Worm (Caenorhabditis elegans) whole organism, midembryonic: Measurements from ENCODE around the gene iglr-1.
"Not testable (repeated sequence)": the region's sequence is repeated elsewhere in the genome, so short reads cannot be mapped to it uniquely, and the experiment has no call there.

ENCODE experiments used
- T22C8.4 ChIP-seq: fragments of 200-800 bp; sonication (Bioruptor generic); IDR thresholded peaks from 2 replicates; pipeline ENCODE4 v1.3.6; 2022; ENCODE audit warnings: missing genetic modification characterization, missing compliant biosample characterization
- cog-1 ChIP-seq: sonication (generic microtip); optimal IDR thresholded peaks from 2 replicates; lab custom pipeline; 2016; ENCODE audit warnings: missing genetic modification characterization, missing compliant biosample characterization
- flt-1 ChIP-seq: fragments of 200-800 bp; sonication (Bioruptor generic); IDR thresholded peaks from 2 replicates; pipeline ENCODE4 v1.3.6; 2022; ENCODE audit warnings: missing genetic modification characterization, missing compliant biosample characterization
- klf-2 ChIP-seq: fragments of 200-800 bp; sonication (Bioruptor generic); conservative IDR thresholded peaks from 2 replicates; pipeline ENCODE4 v1.3.6; 2022; ENCODE audit warnings: missing genetic modification reagents, missing genetic modification characterization, missing compliant biosample characterization
- med-1 ChIP-seq: sonication (generic microtip); optimal IDR thresholded peaks from 2 replicates; lab custom pipeline; 2017; ENCODE audit warnings: missing genetic modification characterization, mild to moderate bottlenecking, missing compliant biosample characterization, antibody characterized with exemption, missing genetic modification reagents; ENCODE audit not compliant: insufficient read depth
- ref-1 ChIP-seq: fragments of 200-800 bp; sonication (Bioruptor generic); conservative IDR thresholded peaks from 2 replicates; pipeline ENCODE4 v1.3.6; 2022; ENCODE audit warnings: missing genetic modification reagents, missing genetic modification characterization, missing compliant biosample characterization
- tab-1 ChIP-seq: fragments of 200-800 bp; sonication (Bioruptor generic); IDR thresholded peaks from 2 replicates; pipeline ENCODE4 v1.3.6; 2022; ENCODE audit warnings: missing genetic modification characterization, missing compliant biosample characterization
- ztf-23 ChIP-seq: fragments of 200-800 bp; sonication (Bioruptor generic); IDR thresholded peaks from 2 replicates; pipeline ENCODE4 v1.3.6; 2022; ENCODE audit warnings: missing genetic modification reagents, missing genetic modification characterization, missing compliant biosample characterization
- ztf-29 ChIP-seq: fragments of 200-800 bp; sonication (Bioruptor generic); IDR thresholded peaks from 2 replicates; pipeline ENCODE4 v1.3.6; 2022; ENCODE audit warnings: missing genetic modification reagents, missing genetic modification characterization, missing compliant biosample characterization

iglr-1 gene

DNA sequence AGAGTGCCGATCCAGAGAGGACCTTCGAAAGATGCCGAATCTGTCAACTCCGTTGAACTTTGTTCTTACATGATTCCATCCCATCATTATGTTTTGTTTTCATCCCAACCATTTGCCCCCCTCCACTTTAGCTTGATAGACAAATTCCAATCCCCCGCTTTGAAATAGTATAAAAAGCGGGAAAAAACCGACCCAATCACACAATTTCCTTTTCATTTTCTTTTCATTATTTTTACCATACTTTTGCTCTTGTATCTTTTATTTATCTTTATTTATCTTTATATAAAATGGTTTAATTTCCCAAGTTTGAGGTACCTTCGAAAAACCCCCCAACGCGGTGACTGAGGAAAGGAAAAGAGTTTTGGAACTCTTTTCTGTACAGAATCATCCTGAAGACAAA is 24.7 kb downstream of the iglr-1 start, which contains the start of gene F20D1.22:
F20D1.22 (plus strand) TSS at position 301 of the 400 bp plus-strand sequence.
- not testable (repeated sequence) for TF ChIP-seq ztf-23; cog-1 (tag; lab: Kevin White, UChicago); T22C8.4 (GFP tag; lab: Robert Waterston, UW)

ce11 chrX:14965761-14966160 is 25.4 kb downstream of the iglr-1 start, which contains the start of gene F45B8.5:
F45B8.5 (plus strand) TSS chrX:14966061.
- TF ChIP-seq ref-1 (GFP tag; lab: Robert Waterston, UW): no peak
- TF ChIP-seq ztf-23: no peak
- TF ChIP-seq cog-1 (tag; lab: Kevin White, UChicago): no peak
- TF ChIP-seq tab-1 (GFP tag; lab: Robert Waterston, UW): no peak
- no peak for TF ChIP-seq klf-2
- TF ChIP-seq med-1 (GFP tag; lab: Kevin White, UChicago): no peak
- no peak for TF ChIP-seq flt-1
- TF ChIP-seq ztf-29 (GFP tag; lab: Robert Waterston, UW): no peak
- TF ChIP-seq T22C8.4 (GFP tag; lab: Robert Waterston, UW): no peak

DNA sequence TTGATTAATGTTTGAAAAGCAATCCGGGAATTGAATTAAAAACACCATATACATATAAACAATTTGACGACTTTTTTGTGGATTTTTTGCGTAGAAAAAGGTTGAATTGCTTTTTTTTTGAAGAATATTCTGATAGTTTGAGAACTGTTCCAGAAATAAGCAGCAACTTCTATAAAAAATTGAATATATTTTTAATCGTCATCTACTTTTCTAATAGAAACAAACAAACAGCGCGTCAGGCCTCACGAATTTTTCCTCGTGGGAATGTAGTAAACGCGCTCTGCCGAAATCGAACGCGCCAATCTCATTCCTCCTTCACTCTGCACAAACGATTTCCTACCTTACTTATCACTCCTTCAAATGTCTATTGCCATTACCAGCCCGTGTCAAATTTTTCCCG is 26.9 kb downstream of the iglr-1 start, which contains the start of gene rgs-11:
rgs-11 (plus strand) TSS at position 301 of the 400 bp plus-strand sequence.
- TF ChIP-seq ztf-29 (GFP tag; lab: Robert Waterston, UW) (no peak), tab-1 (GFP tag; lab: Robert Waterston, UW) (no peak), klf-2 (no peak), med-1 (GFP tag; lab: Kevin White, UChicago) (no peak), cog-1 (tag; lab: Kevin White, UChicago) (no peak), ref-1 (GFP tag; lab: Robert Waterston, UW) (no peak)

ce11 chrX:14962456-14962855 is 28.7 kb downstream of the iglr-1 start, which contains the start of gene rgs-10:
rgs-10 (plus strand) TSS chrX:14962756.
- no peak for TF ChIP-seq klf-2
- no peak for TF ChIP-seq ztf-23
- no peak for TF ChIP-seq ztf-29 (GFP tag; lab: Robert Waterston, UW)
- no peak for TF ChIP-seq tab-1 (GFP tag; lab: Robert Waterston, UW)

- no peak for TF ChIP-seq ref-1 (GFP tag; lab: Robert Waterston, UW)
- TF ChIP-seq klf-2: no peak
- TF ChIP-seq T22C8.4 (GFP tag; lab: Robert Waterston, UW): no peak
- no peak for TF ChIP-seq cog-1 (tag; lab: Kevin White, UChicago)
- TF ChIP-seq ztf-23: no peak
- TF ChIP-seq flt-1: no peak
- TF ChIP-seq med-1 (GFP tag; lab: Kevin White, UChicago): no peak
- no peak for TF ChIP-seq tab-1 (GFP tag; lab: Robert Waterston, UW)
- TF ChIP-seq ztf-29 (GFP tag; lab: Robert Waterston, UW): no peak
These were observed 29.7 kb downstream of the iglr-1 start, which contains the start of gene idpp-3 for ce11 chrX:14961471-14961870. idpp-3 (minus strand) TSS chrX:14961571.

DNA sequence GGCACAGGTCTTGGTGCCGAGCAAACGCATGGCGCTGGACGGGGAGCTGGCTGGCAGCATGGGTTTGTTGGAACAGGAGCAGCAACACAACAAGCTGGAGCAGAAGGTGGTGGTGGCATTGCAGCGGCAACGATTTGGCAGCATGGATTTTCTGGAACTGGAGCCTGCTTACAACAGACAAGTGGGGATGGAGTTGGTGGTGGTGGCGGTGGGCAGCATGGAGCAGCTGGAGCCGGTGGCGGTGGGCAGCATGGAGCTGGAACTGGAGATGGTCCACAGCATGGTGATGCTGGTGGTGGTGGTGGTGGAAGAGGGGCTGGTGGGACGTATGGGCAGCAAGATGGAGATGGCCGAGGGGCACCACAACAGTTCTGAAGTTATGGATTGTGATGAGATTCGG is 30.3 kb downstream of the iglr-1 start:
- TF ChIP-seq cog-1 (tag; lab: Kevin White, UChicago) (no peak), ztf-29 (GFP tag; lab: Robert Waterston, UW) (no peak), klf-2 (no peak), ref-1 (GFP tag; lab: Robert Waterston, UW) (no peak), ztf-23 (no peak), tab-1 (GFP tag; lab: Robert Waterston, UW) (no peak; the same call in 1 of the 2 replicates), flt-1 (no peak), T22C8.4 (GFP tag; lab: Robert Waterston, UW) (no peak), med-1 (GFP tag; lab: Kevin White, UChicago) (no peak)

DNA sequence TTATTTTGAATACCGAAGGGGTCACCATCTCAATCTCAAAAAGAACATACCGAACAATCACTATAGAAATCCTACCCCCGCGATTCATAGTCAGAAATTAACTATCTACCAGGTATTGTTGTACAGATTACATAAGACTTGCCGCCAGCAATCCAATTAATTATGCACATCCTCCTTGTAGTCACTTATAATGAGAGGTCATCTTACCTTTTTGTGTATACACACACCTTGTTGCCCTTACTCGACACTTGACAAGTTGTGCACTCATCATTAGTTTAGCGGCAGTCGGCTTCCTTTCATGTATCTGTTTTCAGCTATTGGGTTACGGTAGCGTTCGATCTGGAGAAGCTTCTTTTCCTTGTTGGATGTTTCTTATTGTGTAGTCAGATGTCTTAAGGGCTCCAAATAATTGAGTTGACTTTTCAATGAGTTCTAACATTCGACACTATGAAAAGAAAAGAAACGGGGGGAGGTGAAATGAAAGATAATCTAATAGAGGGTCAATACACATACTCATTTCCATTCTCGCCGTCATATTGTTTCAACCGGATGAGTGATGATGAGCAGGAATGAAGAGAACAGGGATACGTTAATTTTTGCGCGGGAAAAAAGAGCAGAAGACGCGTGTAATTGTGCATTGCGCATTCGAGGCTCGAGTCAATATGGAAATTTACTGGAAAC is 31.6 kb downstream of the iglr-1 start:
- TF ChIP-seq cog-1 (tag; lab: Kevin White, UChicago) (no peak), med-1 (GFP tag; lab: Kevin White, UChicago) (no peak), flt-1 (no peak), T22C8.4 (GFP tag; lab: Robert Waterston, UW) (no peak), klf-2 (no peak), ztf-23 (no peak), tab-1 (GFP tag; lab: Robert Waterston, UW) (no peak)

DNA sequence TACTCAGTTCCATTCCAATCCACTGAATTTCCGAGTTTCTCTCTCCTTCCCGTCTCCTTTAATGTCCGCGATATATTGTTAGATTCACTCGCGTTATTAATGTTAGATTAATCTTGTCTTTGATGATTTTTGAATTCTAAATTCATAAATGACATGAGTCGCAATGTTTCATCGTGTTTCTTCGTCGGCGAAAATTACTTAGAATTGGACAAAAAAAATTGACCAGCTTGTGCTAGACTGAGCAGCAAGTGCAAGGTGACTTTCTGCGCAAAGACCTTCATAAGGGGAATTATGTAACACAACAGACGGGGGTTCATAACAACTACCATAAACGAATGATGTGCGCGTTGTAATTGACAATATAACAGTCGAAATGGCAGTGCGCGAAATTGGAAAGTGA is 32.8 kb downstream of the iglr-1 start:
- no peak for TF ChIP-seq med-1 (GFP tag; lab: Kevin White, UChicago)
- TF ChIP-seq klf-2: no peak
- no peak for TF ChIP-seq cog-1 (tag; lab: Kevin White, UChicago)
- TF ChIP-seq ztf-23: no peak
- TF ChIP-seq ztf-29 (GFP tag; lab: Robert Waterston, UW): no peak
- TF ChIP-seq ref-1 (GFP tag; lab: Robert Waterston, UW): no peak

DNA sequence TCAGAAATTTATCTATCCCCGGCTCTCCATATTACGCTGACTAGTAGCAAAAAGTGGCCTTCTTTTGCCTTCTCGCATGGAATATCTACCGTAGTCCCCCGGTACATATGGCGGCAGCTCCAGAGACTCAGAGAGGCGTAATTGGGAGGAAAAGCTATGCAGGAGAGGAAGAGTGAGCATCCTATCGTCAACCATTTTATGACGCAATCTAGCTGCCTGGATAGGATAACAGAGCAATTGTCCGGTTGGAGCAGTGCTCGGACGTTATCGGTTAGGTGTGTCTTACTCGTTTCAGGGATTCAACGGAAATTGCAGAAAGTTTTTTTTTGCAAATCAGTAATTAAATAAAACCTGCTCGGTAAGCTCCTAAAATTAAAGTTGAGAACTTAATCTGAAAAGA is 34.0 kb downstream of the iglr-1 start:
- no peak for TF ChIP-seq T22C8.4 (GFP tag; lab: Robert Waterston, UW)
- no peak for TF ChIP-seq med-1 (GFP tag; lab: Kevin White, UChicago)
- TF ChIP-seq cog-1 (tag; lab: Kevin White, UChicago): no peak
- TF ChIP-seq flt-1: no peak
- no peak for TF ChIP-seq klf-2
- TF ChIP-seq ztf-23: no peak
- TF ChIP-seq ztf-29 (GFP tag; lab: Robert Waterston, UW): no peak
- no peak for TF ChIP-seq ref-1 (GFP tag; lab: Robert Waterston, UW)
- TF ChIP-seq tab-1 (GFP tag; lab: Robert Waterston, UW): no peak

DNA sequence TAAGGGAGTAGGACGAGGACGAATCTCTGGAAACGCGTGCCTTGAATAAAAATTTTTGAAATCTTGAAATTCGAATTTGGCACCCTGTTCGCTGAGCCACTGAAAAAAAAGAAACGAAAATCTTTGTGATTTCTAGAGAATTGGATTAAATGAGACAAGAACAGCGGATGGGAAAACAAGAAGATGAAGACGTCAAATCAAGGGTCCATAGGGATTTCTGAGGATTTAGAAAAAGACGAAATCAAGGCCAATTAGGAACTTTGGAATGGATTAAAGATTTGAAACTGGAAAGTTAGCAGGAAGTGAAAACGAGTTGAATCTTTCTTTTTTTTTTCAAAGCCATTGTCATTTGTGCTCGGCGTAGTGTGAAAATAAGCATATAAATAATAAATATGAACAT is 36.6 kb downstream of the iglr-1 start, which contains the start of gene pag-3:
pag-3 (minus strand) TSS at position 101 of the 400 bp plus-strand sequence.
- TF ChIP-seq med-1 (GFP tag; lab: Kevin White, UChicago) (no peak), ztf-29 (GFP tag; lab: Robert Waterston, UW) (no peak), tab-1 (GFP tag; lab: Robert Waterston, UW) (no peak), flt-1 (no peak)
